Worm (Caenorhabditis elegans) whole organism, mixed stage, embryonic: ENCODE data around the gene F37H8.5.
A peak's percentile ranks its signal among the peaks of the same experiment; 100 is the strongest.

Experiments
- M03D4.4 ChIP-seq: sonication (generic microtip); optimal IDR thresholded peaks from 2 replicates; lab custom pipeline; 2017; ENCODE audit warnings: mild to moderate bottlenecking, missing genetic modification characterization, missing compliant biosample characterization
- bed-3 ChIP-seq: fragments of 200-800 bp; sonication (Bioruptor generic); optimal IDR thresholded peaks from 3 replicates; lab custom pipeline; 2018; ENCODE audit warnings: mild to moderate bottlenecking, missing genetic modification characterization, moderate library complexity, missing compliant biosample characterization
- blmp-1 ChIP-seq: fragments of 150-350 bp; optimal IDR thresholded peaks from 2 replicates; lab custom pipeline; 2014; ENCODE audit warnings: missing biosample characterization, missing genetic modification characterization
- ceh-39 ChIP-seq: fragments of 150-350 bp; optimal IDR thresholded peaks from 2 replicates; lab custom pipeline; 2014; ENCODE audit warnings: missing biosample characterization, missing genetic modification characterization
- ceh-43 ChIP-seq: fragments of 200-800 bp; sonication (Bioruptor generic); optimal IDR thresholded peaks from 2 replicates; lab custom pipeline; 2018; ENCODE audit warnings: mild to moderate bottlenecking, missing genetic modification characterization, moderate library complexity, missing compliant biosample characterization
- ceh-83 ChIP-seq: fragments of 200-800 bp; sonication (Bioruptor generic); optimal IDR thresholded peaks from 2 replicates; lab custom pipeline; 2018; ENCODE audit warnings: mild to moderate bottlenecking, missing genetic modification characterization, missing compliant biosample characterization
- ces-1 ChIP-seq: fragments of 150-350 bp; optimal IDR thresholded peaks from 2 replicates; lab custom pipeline; 2014; ENCODE audit warnings: missing biosample characterization, missing genetic modification reagents, missing genetic modification characterization
- drap-1 ChIP-seq: fragments of 200-800 bp; sonication (Bioruptor generic); optimal IDR thresholded peaks from 3 replicates; lab custom pipeline; 2018; ENCODE audit warnings: mild to moderate bottlenecking, missing genetic modification characterization, missing compliant biosample characterization
- elt-1 ChIP-seq: sonication (generic microtip); optimal IDR thresholded peaks from 2 replicates; lab custom pipeline; 2017; ENCODE audit warnings: missing genetic modification characterization, mild to moderate bottlenecking, missing compliant biosample characterization, antibody characterized with exemption, moderate library complexity, borderline replicate concordance; ENCODE audit not compliant: insufficient read depth
- flh-1 ChIP-seq: fragments of 200-800 bp; sonication (Bioruptor generic); optimal IDR thresholded peaks from 2 replicates; lab custom pipeline; 2018; ENCODE audit warnings: mild to moderate bottlenecking, missing genetic modification characterization, moderate library complexity, missing compliant biosample characterization
- ham-2 ChIP-seq: fragments of 200-800 bp; sonication (Bioruptor generic); optimal IDR thresholded peaks from 2 replicates; lab custom pipeline; 2018; ENCODE audit warnings: mild to moderate bottlenecking, missing genetic modification characterization, missing compliant biosample characterization
- hlh-1 ChIP-seq: fragments of 150-350 bp; optimal IDR thresholded peaks from 2 replicates; lab custom pipeline; 2014; ENCODE audit warnings: missing biosample characterization, missing genetic modification reagents, missing genetic modification characterization
- lin-32 ChIP-seq: fragments of 200-800 bp; sonication (Bioruptor generic); optimal IDR thresholded peaks from 2 replicates; lab custom pipeline; 2018; ENCODE audit warnings: mild to moderate bottlenecking, missing genetic modification characterization, missing compliant biosample characterization
- lsy-2 ChIP-seq: fragments of 150-350 bp; optimal IDR thresholded peaks from 2 replicates; lab custom pipeline; 2014; ENCODE audit warnings: missing biosample characterization, missing genetic modification characterization
- mab-5 ChIP-seq: fragments of 150-350 bp; optimal IDR thresholded peaks from 2 replicates; lab custom pipeline; 2014; ENCODE audit warnings: missing biosample characterization, missing genetic modification characterization
- mls-2 ChIP-seq: sonication (generic microtip); optimal IDR thresholded peaks from 2 replicates; lab custom pipeline; 2016; ENCODE audit warnings: mild to moderate bottlenecking, missing genetic modification characterization, moderate library complexity, missing compliant biosample characterization
- nhr-12 ChIP-seq: fragments of 150-350 bp; optimal IDR thresholded peaks from 2 replicates; lab custom pipeline; 2014; ENCODE audit warnings: missing biosample characterization, missing genetic modification characterization
- nhr-2 ChIP-seq: fragments of 150-350 bp; optimal IDR thresholded peaks from 2 replicates; lab custom pipeline; 2014; ENCODE audit warnings: missing biosample characterization, missing genetic modification characterization
- nhr-237 ChIP-seq: fragments of 150-350 bp; optimal IDR thresholded peaks from 2 replicates; lab custom pipeline; 2014; ENCODE audit warnings: missing biosample characterization, missing genetic modification characterization
- nhr-28 ChIP-seq: fragments of 150-350 bp; optimal IDR thresholded peaks from 2 replicates; lab custom pipeline; 2014; ENCODE audit warnings: missing biosample characterization, missing genetic modification characterization
- nhr-76 ChIP-seq: sonication (generic microtip); optimal IDR thresholded peaks from 2 replicates; lab custom pipeline; 2017; ENCODE audit warnings: missing biosample characterization, missing genetic modification characterization
- snpc-4 ChIP-seq: fragments of 150-350 bp; optimal IDR thresholded peaks from 2 replicates; lab custom pipeline; 2014; ENCODE audit warnings: missing biosample characterization, missing genetic modification characterization
- sptf-1 ChIP-seq: sonication (generic microtip); optimal IDR thresholded peaks from 2 replicates; lab custom pipeline; 2017; ENCODE audit warnings: mild to moderate bottlenecking, missing genetic modification characterization, moderate library complexity, missing compliant biosample characterization
- tbx-8 ChIP-seq: fragments of 200-800 bp; sonication (Bioruptor generic); optimal IDR thresholded peaks from 2 replicates; lab custom pipeline; 2018; ENCODE audit warnings: mild to moderate bottlenecking, missing genetic modification characterization, moderate library complexity, missing compliant biosample characterization
- unc-120 ChIP-seq: sonication (generic microtip); optimal IDR thresholded peaks from 2 replicates; lab custom pipeline; 2017; ENCODE audit warnings: missing genetic modification characterization, missing compliant biosample characterization; ENCODE audit not compliant: poor library complexity, severe bottlenecking
- unc-62 ChIP-seq: fragments of 150-350 bp; optimal IDR thresholded peaks from 2 replicates; lab custom pipeline; 2014; ENCODE audit warnings: missing biosample characterization, missing genetic modification reagents, missing genetic modification characterization
- zip-8 ChIP-seq: fragments of 150-350 bp; optimal IDR thresholded peaks from 2 replicates; lab custom pipeline; 2014; ENCODE audit warnings: missing biosample characterization, missing genetic modification characterization
- ztf-11 ChIP-seq: fragments of 150-350 bp; optimal IDR thresholded peaks from 2 replicates; lab custom pipeline; 2014; ENCODE audit warnings: missing biosample characterization, missing genetic modification characterization

The F37H8.5 gene

ce11 chrII:11188026-11188425 is at the start of gene F37H8.5:
Gene F37H8.5, plus strand, starts transcription at chrII:11188206.
- TF ChIP-seq mab-5 (tag; lab: Kevin White, UChicago) (no peak), nhr-237 (no peak), ceh-83 (no peak), sptf-1 (no peak), hlh-1 (tag; lab: Kevin White, UChicago) (peak; percentile 68), snpc-4 (no peak), elt-1 (no peak), nhr-76 (no peak), ztf-11 (tag; lab: Kevin White, UChicago) (no peak), unc-62 (GFP tag; lab: Kevin White, UChicago) (peak; percentile 13), nhr-12 (tag; lab: Kevin White, UChicago) (no peak), flh-1 (no peak), mls-2 (tag; lab: Kevin White, UChicago) (no peak), lin-32 (GFP tag; lab: Kevin White, UChicago) (no peak), M03D4.4 (tag; lab: Kevin White, UChicago) (no peak), nhr-2 (no peak), nhr-28 (tag; lab: Kevin White, UChicago) (no peak)

- TF ChIP-seq lsy-2 (tag; lab: Kevin White, UChicago) (no peak), nhr-76 (no peak), zip-8 (tag; lab: Kevin White, UChicago) (no peak), ceh-39 (tag; lab: Kevin White, UChicago) (no peak), unc-62 (GFP tag; lab: Kevin White, UChicago) (no peak)
Measured at ce11 chrII:11140140-11140539, 47.9 kb upstream of the F37H8.5 start, which contains the start of gene F40F8.4. Gene F40F8.4, minus strand, starts transcription at chrII:11140240.

- TF ChIP-seq ceh-83, result no peak
- no peak for TF ChIP-seq mab-5 (tag; lab: Kevin White, UChicago)
Measured at ce11 chrII:11142571-11142970, 45.4 kb upstream of the F37H8.5 start, which contains the start of gene arrd-6. Gene arrd-6, plus strand, starts transcription at chrII:11142739.

- no peak for TF ChIP-seq ztf-11 (tag; lab: Kevin White, UChicago)
- no peak for TF ChIP-seq mab-5 (tag; lab: Kevin White, UChicago)
- no peak for TF ChIP-seq drap-1 (GFP tag; lab: Kevin White, UChicago)
- no peak for TF ChIP-seq elt-1
- no peak for TF ChIP-seq nhr-237
- TF ChIP-seq lin-32 (GFP tag; lab: Kevin White, UChicago), result no peak
Measured at ce11 chrII:11149866-11150685, 37.9 kb upstream of the F37H8.5 start.

ce11 chrII:11150976-11151375 is 37.0 kb upstream of the F37H8.5 start:
- TF ChIP-seq sptf-1, result no peak
- TF ChIP-seq elt-1, result no peak
- TF ChIP-seq nhr-76, result no peak
- TF ChIP-seq blmp-1 (tag; lab: Kevin White, UChicago), result no peak
- TF ChIP-seq tbx-8, result no peak
- no peak for TF ChIP-seq snpc-4
- no peak for TF ChIP-seq ceh-43
- no peak for TF ChIP-seq bed-3 (GFP tag; lab: Kevin White, UChicago)
- TF ChIP-seq unc-62 (GFP tag; lab: Kevin White, UChicago), result no peak
- TF ChIP-seq ztf-11 (tag; lab: Kevin White, UChicago), result no peak
- TF ChIP-seq zip-8 (tag; lab: Kevin White, UChicago), result no peak
- TF ChIP-seq lin-32 (GFP tag; lab: Kevin White, UChicago), result no peak

- TF ChIP-seq ham-2 (GFP tag; lab: Kevin White, UChicago) (no peak), bed-3 (GFP tag; lab: Kevin White, UChicago) (no peak), zip-8 (tag; lab: Kevin White, UChicago) (no peak), blmp-1 (tag; lab: Kevin White, UChicago) (no peak), ces-1 (GFP tag; lab: Kevin White, UChicago) (no peak), unc-120 (tag; lab: Kevin White, UChicago) (no peak)
Measured at ce11 chrII:11152495-11152894, 35.5 kb upstream of the F37H8.5 start, which contains the start of gene pqm-1. Gene pqm-1, minus strand, starts transcription at chrII:11152595.
